ENCODE assay signal across 1 fruit fly cellular context in the genomic region with DNA sequence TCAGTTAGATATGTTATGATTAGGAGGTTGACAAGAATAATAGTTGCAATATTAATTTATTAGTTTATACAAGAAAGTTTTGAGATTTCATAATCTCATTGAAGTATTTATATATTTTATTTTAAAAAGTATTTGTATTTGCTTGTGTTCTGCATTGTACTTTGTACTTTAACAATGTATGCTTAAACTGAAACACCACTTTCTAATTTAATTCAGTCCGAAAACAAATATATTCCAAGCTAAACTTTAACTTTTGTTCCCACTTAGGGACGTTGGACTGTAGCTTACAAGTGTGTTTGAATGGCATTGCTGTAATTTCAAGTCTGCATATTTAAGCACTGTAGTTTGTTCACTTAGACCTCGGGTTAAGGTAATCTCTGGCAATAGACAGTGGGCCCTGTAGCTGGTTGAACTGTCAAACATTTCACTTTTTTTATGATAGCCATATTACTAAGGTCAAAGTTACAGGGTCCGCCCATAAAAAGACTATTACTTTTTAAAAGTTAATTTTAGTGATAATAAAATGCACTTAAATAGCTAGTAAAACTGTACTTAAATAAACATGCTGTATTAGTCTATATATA.
TF ChIP-seq lines count a peak whose summit lies in the region.

No protein-coding gene starts in this region.

TF ChIP-seq in whole organism, embryonic, 481 proteins besides CTCF, POLR2A, EP300 and RAD21 (continued from another document and continues in another):
- TF ChIP-seq CG17359 (tag; optimal IDR thresholded peaks at IDR 0.05; lab: Kevin White, UChicago): peak; percentile 14
- no peak for TF ChIP-seq Bgb (GFP tag; IDR thresholded peaks at IDR 0.05; lab: Robert Waterston, UW; ENCODE audit: partially characterized antibody)
- TF ChIP-seq grn (GFP tag; optimal IDR thresholded peaks at IDR 0.05; lab: Kevin White, UChicago): no peak
- TF ChIP-seq B-H2 (GFP tag; optimal IDR thresholded peaks at IDR 0.05; lab: Kevin White, UChicago): no peak
- TF ChIP-seq BtbVII (GFP tag; optimal IDR thresholded peaks at IDR 0.05; lab: Kevin White, UChicago): peak; percentile 24
- TF ChIP-seq toy (GFP tag; IDR thresholded peaks at IDR 0.05; lab: Robert Waterston, UW): no peak
- TF ChIP-seq CG13296 (GFP tag; optimal IDR thresholded peaks at IDR 0.05; lab: Kevin White, UChicago): no peak
- no peak for TF ChIP-seq CG15696 (tag; optimal IDR thresholded peaks at IDR 0.05; lab: Kevin White, UChicago)
- TF ChIP-seq ssp (GFP tag; IDR thresholded peaks at IDR 0.05; lab: Robert Waterston, UW): no peak
- peak; percentile 49 for TF ChIP-seq CG15269 (tag; optimal IDR thresholded peaks at IDR 0.05; lab: Kevin White, UChicago)
- TF ChIP-seq nerfin-1 (tag; optimal IDR thresholded peaks at IDR 0.05; lab: Kevin White, UChicago): peak; percentile 0
- no peak for TF ChIP-seq mirr (GFP tag; optimal IDR thresholded peaks at IDR 0.05; lab: Kevin White, UChicago)
- peak; percentile 27 for TF ChIP-seq CG9437 (GFP tag; optimal IDR thresholded peaks at IDR 0.05; lab: Kevin White, UChicago)
- TF ChIP-seq CG18262 (tag; optimal IDR thresholded peaks at IDR 0.05; lab: Kevin White, UChicago): peak; percentile 18
- TF ChIP-seq dm (GFP tag; optimal IDR thresholded peaks at IDR 0.05; lab: Kevin White, UChicago): no peak
- TF ChIP-seq CG4730 (GFP tag; IDR thresholded peaks at IDR 0.05; lab: Robert Waterston, UW): no peak
- peak; percentile 41; the same call in 1 of the 2 replicates for TF ChIP-seq Drgx (GFP tag; IDR thresholded peaks at IDR 0.05; lab: Robert Waterston, UW)
- no peak for TF ChIP-seq Hr3 (GFP tag; optimal IDR thresholded peaks at IDR 0.05; lab: Kevin White, UChicago)
- TF ChIP-seq row (GFP tag; IDR thresholded peaks at IDR 0.05; lab: Robert Waterston, UW): peak; percentile 38; the same call in 1 of the 3 replicates
- TF ChIP-seq Taf1 (GFP tag; IDR thresholded peaks at IDR 0.05; lab: Robert Waterston, UW): no peak
- TF ChIP-seq CG4282 (GFP tag; optimal IDR thresholded peaks at IDR 0.05; lab: Kevin White, UChicago): no peak
- TF ChIP-seq Med (GFP tag; lab: Kevin White, UChicago): peak; percentile 61
- TF ChIP-seq zfh1 (GFP tag; IDR thresholded peaks at IDR 0.05; lab: Robert Waterston, UW): no peak
- TF ChIP-seq TFAM (GFP tag; optimal IDR thresholded peaks at IDR 0.05; lab: Kevin White, UChicago): no peak
- TF ChIP-seq CG10267 (tag; optimal IDR thresholded peaks at IDR 0.05; lab: Kevin White, UChicago): peak; percentile 7
- TF ChIP-seq ken (GFP tag; IDR thresholded peaks at IDR 0.05; lab: Robert Waterston, UW): no peak
- no peak for TF ChIP-seq CG11398 (GFP tag; optimal IDR thresholded peaks at IDR 0.05; lab: Kevin White, UChicago)
- TF ChIP-seq Scr (GFP tag; IDR thresholded peaks at IDR 0.05; lab: Robert Waterston, UW; ENCODE audit: partially characterized antibody): no peak
- no peak for TF ChIP-seq CG16863 (GFP tag; optimal IDR thresholded peaks at IDR 0.05; lab: Kevin White, UChicago)
- no peak for TF ChIP-seq HLHmδ (GFP tag; optimal IDR thresholded peaks at IDR 0.05; lab: Kevin White, UChicago)
- no peak for TF ChIP-seq CG9797 (GFP tag; optimal IDR thresholded peaks at IDR 0.05; lab: Kevin White, UChicago)
- no peak for TF ChIP-seq Hr78 (GFP tag; optimal IDR thresholded peaks at IDR 0.05; lab: Kevin White, UChicago)
- no peak for TF ChIP-seq D19B (GFP tag; optimal IDR thresholded peaks at IDR 0.05; lab: Kevin White, UChicago)
- TF ChIP-seq CG14441 (GFP tag; IDR thresholded peaks at IDR 0.05; lab: Robert Waterston, UW): 0 out of 2 replicates have a peak, but pooled peaks have one; percentile 30
- no peak for TF ChIP-seq CG2129 (GFP tag; IDR thresholded peaks at IDR 0.05; lab: Robert Waterston, UW; ENCODE audit: partially characterized antibody)
- TF ChIP-seq shn (GFP tag; optimal IDR thresholded peaks at IDR 0.05; lab: Kevin White, UChicago): no peak
- no peak for TF ChIP-seq CG4854 (GFP tag; optimal IDR thresholded peaks at IDR 0.05; lab: Kevin White, UChicago)
- no peak for TF ChIP-seq CG15479 (GFP tag; optimal IDR thresholded peaks at IDR 0.05; lab: Kevin White, UChicago)
- no peak for TF ChIP-seq btn (GFP tag; optimal IDR thresholded peaks at IDR 0.05; lab: Kevin White, UChicago)
- no peak for TF ChIP-seq pb (GFP tag; optimal IDR thresholded peaks at IDR 0.05; lab: Kevin White, UChicago)
- TF ChIP-seq fd64A (GFP tag; optimal IDR thresholded peaks at IDR 0.05; lab: Kevin White, UChicago): no peak
- TF ChIP-seq CG18599 (GFP tag; optimal IDR thresholded peaks at IDR 0.05; lab: Kevin White, UChicago): peak; percentile 6
- no peak for TF ChIP-seq amos (GFP tag; IDR thresholded peaks at IDR 0.05; lab: Robert Waterston, UW; ENCODE audit: partially characterized antibody)
- TF ChIP-seq tna (GFP tag; IDR thresholded peaks at IDR 0.05; lab: Robert Waterston, UW; ENCODE audit: partially characterized antibody): no peak
- no peak for TF ChIP-seq Vsx1 (GFP tag; optimal IDR thresholded peaks at IDR 0.05; lab: Kevin White, UChicago)
- no peak for TF ChIP-seq Hr39 (optimal IDR thresholded peaks at IDR 0.05; lab: Kevin White, UChicago)
- TF ChIP-seq CG7786 (GFP tag; optimal IDR thresholded peaks at IDR 0.05; lab: Kevin White, UChicago): no peak
- no peak for TF ChIP-seq NC2α (GFP tag; optimal IDR thresholded peaks at IDR 0.05; lab: Kevin White, UChicago)
- TF ChIP-seq Blimp-1 (GFP tag; optimal IDR thresholded peaks at IDR 0.05; lab: Kevin White, UChicago): no peak
- TF ChIP-seq CG31388 (GFP tag; optimal IDR thresholded peaks at IDR 0.05; lab: Kevin White, UChicago): no peak
- peak; percentile 2 for TF ChIP-seq PHDP (tag; optimal IDR thresholded peaks at IDR 0.05; lab: Kevin White, UChicago)
- TF ChIP-seq Dip3 (GFP tag; optimal IDR thresholded peaks at IDR 0.05; lab: Kevin White, UChicago): no peak
- no peak for TF ChIP-seq ash1 (GFP tag; optimal IDR thresholded peaks at IDR 0.05; lab: Kevin White, UChicago)
- TF ChIP-seq Pdp1 (GFP tag; optimal IDR thresholded peaks at IDR 0.05; lab: Kevin White, UChicago): no peak
- no peak for TF ChIP-seq chn (GFP tag; optimal IDR thresholded peaks at IDR 0.05; lab: Kevin White, UChicago)
- no peak for TF ChIP-seq CG11247 (GFP tag; IDR thresholded peaks at IDR 0.05; lab: Robert Waterston, UW)
- TF ChIP-seq cwo (GFP tag; optimal IDR thresholded peaks at IDR 0.05; lab: Kevin White, UChicago): no peak
- TF ChIP-seq lilli (GFP tag; optimal IDR thresholded peaks at IDR 0.05; lab: Kevin White, UChicago): no peak
- no peak for TF ChIP-seq CG7987 (GFP tag; optimal IDR thresholded peaks at IDR 0.05; lab: Kevin White, UChicago)
- TF ChIP-seq CG17385 (GFP tag; optimal IDR thresholded peaks at IDR 0.05; lab: Kevin White, UChicago): no peak
- no peak for TF ChIP-seq Adf1 (GFP tag; IDR thresholded peaks at IDR 0.05; lab: Robert Waterston, UW)
- TF ChIP-seq tap (tag; optimal IDR thresholded peaks at IDR 0.05; lab: Kevin White, UChicago): peak; percentile 21
- no peak for TF ChIP-seq wor (GFP tag; IDR thresholded peaks at IDR 0.05; lab: Robert Waterston, UW)
- TF ChIP-seq CG11696 (GFP tag; IDR thresholded peaks at IDR 0.05; lab: Robert Waterston, UW): no peak
- peak; percentile 23 for TF ChIP-seq CG12659 (GFP tag; optimal IDR thresholded peaks at IDR 0.05; lab: Kevin White, UChicago)
- no peak for TF ChIP-seq CG4617 (GFP tag; optimal IDR thresholded peaks at IDR 0.05; lab: Kevin White, UChicago; ENCODE audit: borderline replicate concordance)
- TF ChIP-seq HHEX (GFP tag; optimal IDR thresholded peaks at IDR 0.05; lab: Kevin White, UChicago): peak; percentile 19
- no peak for TF ChIP-seq CG1647 (GFP tag; optimal IDR thresholded peaks at IDR 0.05; lab: Kevin White, UChicago)
- no peak for TF ChIP-seq CG2202 (tag; optimal IDR thresholded peaks at IDR 0.05; lab: Kevin White, UChicago)
- TF ChIP-seq CG12104 (GFP tag; optimal IDR thresholded peaks at IDR 0.05; lab: Kevin White, UChicago): no peak
- no peak for TF ChIP-seq tin (GFP tag; optimal IDR thresholded peaks at IDR 0.05; lab: Kevin White, UChicago)
- no peak for TF ChIP-seq Opbp (GFP tag; IDR thresholded peaks at IDR 0.05; lab: Robert Waterston, UW; ENCODE audit: partially characterized antibody)
- TF ChIP-seq CG11695 (GFP tag; IDR thresholded peaks at IDR 0.05; lab: Robert Waterston, UW): no peak
- TF ChIP-seq Trl (optimal IDR thresholded peaks at IDR 0.05; lab: Kevin White, UChicago): no peak
- TF ChIP-seq Trl (GFP tag; optimal IDR thresholded peaks at IDR 0.05; lab: Kevin White, UChicago): no peak
- TF ChIP-seq repo (GFP tag; optimal IDR thresholded peaks at IDR 0.05; lab: Kevin White, UChicago): no peak
- no peak for TF ChIP-seq pan (optimal IDR thresholded peaks at IDR 0.05; lab: Kevin White, UChicago)
- TF ChIP-seq pan (GFP tag; optimal IDR thresholded peaks at IDR 0.05 in 1 of 2, IDR thresholded peaks at IDR 0.05 in 1 of 2): no peak
- no peak for TF ChIP-seq gce (GFP tag; IDR thresholded peaks at IDR 0.05; lab: Robert Waterston, UW)
- no peak for TF ChIP-seq esg (GFP tag; conservative IDR thresholded peaks at IDR 0.05; lab: Robert Waterston, UW)
- no peak for TF ChIP-seq CG1602 (GFP tag; optimal IDR thresholded peaks at IDR 0.05; lab: Kevin White, UChicago)
- no peak for TF ChIP-seq CG10147 (GFP tag; optimal IDR thresholded peaks at IDR 0.05; lab: Kevin White, UChicago)
- no peak for TF ChIP-seq her (GFP tag; optimal IDR thresholded peaks at IDR 0.05; lab: Kevin White, UChicago)
- TF ChIP-seq gsb-n (tag; optimal IDR thresholded peaks at IDR 0.05; lab: Kevin White, UChicago): no peak
- no peak for TF ChIP-seq CG5245 (GFP tag; optimal IDR thresholded peaks at IDR 0.05; lab: Kevin White, UChicago)
- no peak for TF ChIP-seq seq (GFP tag; IDR thresholded peaks at IDR 0.05; lab: Robert Waterston, UW)
- no peak for TF ChIP-seq gcm2 (GFP tag; optimal IDR thresholded peaks at IDR 0.05; lab: Kevin White, UChicago)
- no peak for TF ChIP-seq gcm (GFP tag; optimal IDR thresholded peaks at IDR 0.05; lab: Kevin White, UChicago)
- TF ChIP-seq Mad (GFP tag; optimal IDR thresholded peaks at IDR 0.05; lab: Kevin White, UChicago): no peak
- TF ChIP-seq MBD-R2 (GFP tag; IDR thresholded peaks at IDR 0.05; lab: Robert Waterston, UW): no peak
- no peak for TF ChIP-seq CG17802 (tag; optimal IDR thresholded peaks at IDR 0.05; lab: Kevin White, UChicago)
- no peak for TF ChIP-seq pfk (GFP tag; optimal IDR thresholded peaks at IDR 0.05; lab: Kevin White, UChicago)
- peak; percentile 29 for TF ChIP-seq CG2712 (tag; optimal IDR thresholded peaks at IDR 0.05; lab: Kevin White, UChicago)
- no peak for TF ChIP-seq nerfin-2 (GFP tag; IDR thresholded peaks at IDR 0.05; lab: Robert Waterston, UW; ENCODE audit: partially characterized antibody)
- no peak for TF ChIP-seq sqz (GFP tag; optimal IDR thresholded peaks at IDR 0.05; lab: Kevin White, UChicago)
- TF ChIP-seq CG1529 (GFP tag; optimal IDR thresholded peaks at IDR 0.05; lab: Kevin White, UChicago): no peak
- peak; percentile 56; the same call in 1 of the 3 replicates for TF ChIP-seq CG17361 (GFP tag; IDR thresholded peaks at IDR 0.05; lab: Robert Waterston, UW)
- TF ChIP-seq CoRest (tag; optimal IDR thresholded peaks at IDR 0.05; lab: Kevin White, UChicago): peak; percentile 10
- TF ChIP-seq CG31224 (GFP tag; IDR thresholded peaks at IDR 0.05; lab: Robert Waterston, UW): no peak
- no peak for TF ChIP-seq CG12391 (tag; optimal IDR thresholded peaks at IDR 0.05; lab: Kevin White, UChicago)
- TF ChIP-seq twi (tag; optimal IDR thresholded peaks at IDR 0.05; lab: Kevin White, UChicago): no peak
- no peak for TF ChIP-seq en (GFP tag; optimal IDR thresholded peaks at IDR 0.05; lab: Kevin White, UChicago)
- no peak for TF ChIP-seq CG10979 (tag; optimal IDR thresholded peaks at IDR 0.05; lab: Kevin White, UChicago)
- peak; percentile 8 for TF ChIP-seq unpg (GFP tag; optimal IDR thresholded peaks at IDR 0.05; lab: Kevin White, UChicago)
- TF ChIP-seq CrebB (tag; optimal IDR thresholded peaks at IDR 0.05; lab: Kevin White, UChicago): no peak
- no peak for TF ChIP-seq CG1024 (GFP tag; IDR thresholded peaks at IDR 0.05; lab: Robert Waterston, UW)
- peak; percentile 14 for TF ChIP-seq CG6813 (GFP tag; optimal IDR thresholded peaks at IDR 0.05; lab: Kevin White, UChicago)
- no peak for TF ChIP-seq Lhr (GFP tag; optimal IDR thresholded peaks at IDR 0.05; lab: Kevin White, UChicago)
- TF ChIP-seq ab (GFP tag; optimal IDR thresholded peaks at IDR 0.05; lab: Kevin White, UChicago): no peak
- no peak for TF ChIP-seq CG10321 (GFP tag; IDR thresholded peaks at IDR 0.05; lab: Robert Waterston, UW)
- TF ChIP-seq salm (tag; optimal IDR thresholded peaks at IDR 0.05; lab: Kevin White, UChicago): no peak
- no peak for TF ChIP-seq E2f2 (GFP tag; IDR thresholded peaks at IDR 0.05; lab: Robert Waterston, UW)
- TF ChIP-seq Dll (GFP tag; IDR thresholded peaks at IDR 0.05; lab: Robert Waterston, UW; ENCODE audit: partially characterized antibody): no peak
- peak; percentile 50; the same call in 1 of the 2 replicates for TF ChIP-seq CG31441 (GFP tag; IDR thresholded peaks at IDR 0.05; lab: Robert Waterston, UW)
- no peak for TF ChIP-seq CG7963 (GFP tag; IDR thresholded peaks at IDR 0.05; lab: Robert Waterston, UW; ENCODE audit: partially characterized antibody)
- TF ChIP-seq kay (GFP tag; optimal IDR thresholded peaks at IDR 0.05; lab: Kevin White, UChicago): no peak
- no peak for TF ChIP-seq CG6791 (GFP tag; IDR thresholded peaks at IDR 0.05; lab: Robert Waterston, UW; ENCODE audit: partially characterized antibody)
- TF ChIP-seq az2 (GFP tag; optimal IDR thresholded peaks at IDR 0.05; lab: Kevin White, UChicago): no peak
- TF ChIP-seq slp2 (GFP tag; optimal IDR thresholded peaks at IDR 0.05; lab: Kevin White, UChicago): no peak
- TF ChIP-seq vvl (GFP tag; IDR thresholded peaks at IDR 0.05; lab: Robert Waterston, UW): no peak
- no peak for TF ChIP-seq bsh (GFP tag; optimal IDR thresholded peaks at IDR 0.05; lab: Kevin White, UChicago)
- peak; percentile 42 for TF ChIP-seq gem (tag; optimal IDR thresholded peaks at IDR 0.05; lab: Kevin White, UChicago)
- TF ChIP-seq trem (tag; optimal IDR thresholded peaks at IDR 0.05; lab: Kevin White, UChicago): no peak
- TF ChIP-seq CG8924 (tag; optimal IDR thresholded peaks at IDR 0.05; lab: Kevin White, UChicago): peak; percentile 38
- TF ChIP-seq Sox100B (GFP tag; optimal IDR thresholded peaks at IDR 0.05; lab: Kevin White, UChicago): peak; percentile 19
- TF ChIP-seq CG3281 (GFP tag; optimal IDR thresholded peaks at IDR 0.05; lab: Kevin White, UChicago): no peak
- TF ChIP-seq dpn (GFP tag; optimal IDR thresholded peaks at IDR 0.05; lab: Kevin White, UChicago): peak in 1 of 2 experiments; percentile 24
- no peak for TF ChIP-seq CG10654 (GFP tag; optimal IDR thresholded peaks at IDR 0.05; lab: Kevin White, UChicago)
- no peak for TF ChIP-seq hbn (GFP tag; IDR thresholded peaks at IDR 0.05; lab: Robert Waterston, UW; ENCODE audit: partially characterized antibody)
